Fruit fly (Drosophila melanogaster): ENCODE data around the gene Ppat-Dpck.

- no peak for TF ChIP-seq usp (GFP tag; optimal IDR thresholded peaks at IDR 0.05)
- no peak for TF ChIP-seq pan (optimal IDR thresholded peaks at IDR 0.05)
- TF ChIP-seq Dll (optimal IDR thresholded peaks at IDR 0.05) = no peak
These were observed 33.5 kb upstream of the Ppat-Dpck start for dm6 chr3L:5802063-5802531.
